Fruit fly (Drosophila melanogaster): Measurements from ENCODE around the gene CG12689.

dm6 chrX:7541455-7541797, 44.5 kb downstream of the CG12689 start:
- TF ChIP-seq vfl (GFP tag; optimal IDR thresholded peaks at IDR 0.05) (no peak), zf30C (GFP tag; optimal IDR thresholded peaks at IDR 0.05) (no peak), CG6175 (GFP tag; IDR thresholded peaks at IDR 0.05) (no peak), CG34422 (GFP tag; IDR thresholded peaks at IDR 0.05) (no peak), fd64A (GFP tag; optimal IDR thresholded peaks at IDR 0.05) (no peak), Usf (GFP tag; optimal IDR thresholded peaks at IDR 0.05) (no peak), vvl (GFP tag; IDR thresholded peaks at IDR 0.05) (no peak), pnt (GFP tag; optimal IDR thresholded peaks at IDR 0.05) (no peak), knrl (GFP tag; IDR thresholded peaks at IDR 0.05; ENCODE audit: partially characterized antibody) (no peak), Abd-B (GFP tag; optimal IDR thresholded peaks at IDR 0.05) (no peak)
